Worm (Caenorhabditis elegans) whole organism, L2 larva: ENCODE results near the gene Y22D7AR.6.

Experiments used
- alr-1 ChIP-seq: fragments of 150-350 bp; optimal IDR thresholded peaks from 2 replicates; lab custom pipeline; 2014; ENCODE audit warnings: missing biosample characterization, missing genetic modification characterization
- ama-1 ChIP-seq: fragments of 150-350 bp; optimal IDR thresholded peaks from 2 replicates; lab custom pipeline; 2018; ENCODE audit warnings: inconsistent platforms
- blmp-1 ChIP-seq: sonication (generic microtip); optimal IDR thresholded peaks from 2 replicates; lab custom pipeline; 2017; ENCODE audit warnings: missing genetic modification characterization, mild to moderate bottlenecking, missing compliant biosample characterization, antibody characterized with exemption, moderate library complexity; ENCODE audit not compliant: insufficient read depth
- ceh-82 ChIP-seq: fragments of 150-350 bp; optimal IDR thresholded peaks from 2 replicates; lab custom pipeline; 2014; ENCODE audit warnings: missing biosample characterization, missing genetic modification characterization
- egl-27 ChIP-seq: sonication (generic microtip); optimal IDR thresholded peaks from 3 replicates; lab custom pipeline; 2017; ENCODE audit warnings: missing biosample characterization, missing genetic modification reagents, missing genetic modification characterization
- elt-1 ChIP-seq: fragments of 150-350 bp; optimal IDR thresholded peaks from 2 replicates; lab custom pipeline; 2014; ENCODE audit warnings: missing biosample characterization, missing genetic modification characterization
- nhr-21 ChIP-seq: fragments of 150-350 bp; optimal IDR thresholded peaks from 2 replicates; lab custom pipeline; 2014; ENCODE audit warnings: missing biosample characterization, missing genetic modification characterization
- nhr-237 ChIP-seq: fragments of 150-350 bp; optimal IDR thresholded peaks from 2 replicates; lab custom pipeline; 2014; ENCODE audit warnings: missing biosample characterization, missing genetic modification characterization
- nhr-6 ChIP-seq: fragments of 150-350 bp; optimal IDR thresholded peaks from 2 replicates; lab custom pipeline; 2014; ENCODE audit warnings: missing biosample characterization, missing genetic modification characterization
- nhr-77 ChIP-seq: fragments of 150-350 bp; optimal IDR thresholded peaks from 2 replicates; lab custom pipeline; 2014; ENCODE audit warnings: missing biosample characterization, missing genetic modification characterization
- sma-9 ChIP-seq, 2 experiments: fragments of 150-350 bp in 1 of 2; sonication (generic microtip) in 1 of 2; optimal IDR thresholded peaks; 2 replicates each; lab custom pipeline; 2014 to 2016; ENCODE audit warnings: missing genetic modification characterization in 2 of 2, mild to moderate bottlenecking in 1 of 2, missing biosample characterization in 1 of 2, missing compliant biosample characterization in 1 of 2, missing genetic modification reagents in 1 of 2, moderate library complexity in 1 of 2
- snpc-4 ChIP-seq: fragments of 150-350 bp; optimal IDR thresholded peaks from 2 replicates; lab custom pipeline; 2014; ENCODE audit warnings: missing biosample characterization, missing genetic modification characterization
- ztf-11 ChIP-seq: sonication (generic microtip); optimal IDR thresholded peaks from 2 replicates; lab custom pipeline; 2017; ENCODE audit warnings: missing biosample characterization, missing genetic modification characterization

DNA sequence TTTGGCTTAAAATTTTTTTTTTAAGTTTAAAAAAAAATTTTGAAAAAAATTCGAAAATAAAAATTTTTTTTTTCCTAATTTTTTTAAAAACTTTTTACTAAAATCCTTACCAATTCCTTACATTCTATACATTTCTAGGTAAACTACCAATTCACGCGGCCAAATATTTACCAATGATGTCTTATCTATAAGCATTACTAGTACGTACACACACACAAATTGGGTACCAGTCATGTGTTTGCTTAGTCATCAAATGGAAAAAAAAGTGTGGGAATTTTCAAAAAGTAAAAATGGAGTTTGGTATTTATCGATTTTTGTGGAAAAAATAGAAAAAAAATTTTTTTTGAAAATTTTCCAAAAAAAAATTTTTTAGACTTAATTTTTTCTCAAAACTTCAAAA, at the start of gene Y22D7AR.6:
- TF ChIP-seq snpc-4 (tag; lab: Kevin White, UChicago), result no peak
- TF ChIP-seq alr-1 (tag; lab: Kevin White, UChicago), result no peak
- TF ChIP-seq nhr-77 (tag; lab: Kevin White, UChicago), result no peak
- TF ChIP-seq sma-9 (GFP tag; optimal IDR thresholded peaks at IDR 0.05; lab: Kevin White, UChicago), result no peak
- no peak for TF ChIP-seq sma-9 (tag; optimal IDR thresholded peaks at IDR 0.05; lab: Kevin White, UChicago)
- TF ChIP-seq nhr-237 (tag; lab: Kevin White, UChicago), result no peak
- no peak for TF ChIP-seq elt-1 (tag; lab: Kevin White, UChicago)
- TF ChIP-seq ceh-82 (tag; lab: Kevin White, UChicago), result no peak
- TF ChIP-seq ztf-11, result no peak
- TF ChIP-seq blmp-1 (tag; lab: Kevin White, UChicago), result no peak
- TF ChIP-seq nhr-6 (tag; lab: Kevin White, UChicago), result no peak
- no peak for TF ChIP-seq ama-1 (lab: Kevin White, UChicago)
- TF ChIP-seq egl-27, result no peak
- TF ChIP-seq nhr-21 (tag; lab: Kevin White, UChicago), result no peak
